Worm (Caenorhabditis elegans): ENCODE data around the gene adh-5.

DNA sequence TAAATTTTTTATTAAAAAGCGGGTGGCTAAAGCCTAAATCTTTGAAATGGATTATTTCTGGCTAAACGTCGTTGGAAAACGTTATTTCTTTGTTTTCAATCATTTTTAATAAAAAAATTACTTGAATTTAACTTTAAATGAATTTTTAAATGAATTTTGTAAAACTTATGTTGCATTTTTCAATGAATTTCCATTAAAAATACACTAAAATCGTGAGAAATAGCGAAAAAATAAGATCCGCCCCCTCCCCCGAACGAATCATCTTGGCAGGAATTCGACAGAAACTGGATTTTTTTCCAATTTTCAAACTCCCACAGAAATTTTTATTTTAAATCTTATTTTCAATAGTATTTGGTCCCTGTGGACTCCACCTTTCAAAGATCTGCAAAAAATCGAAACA lies 32.4 kb upstream of the adh-5 start, which contains the start of gene srg-53:
- no peak for TF ChIP-seq dao-5 (tag; optimal IDR thresholded peaks at IDR 0.05)
- no peak for TF ChIP-seq W03F9.2 (tag; optimal IDR thresholded peaks at IDR 0.05)

All from whole organism, L4/young adult.